Fruit fly (Drosophila melanogaster) whole organism, adult: Measurements from ENCODE around the gene CG8159.

ENCODE experiments used
- CG11617 ChIP-seq: fragments of 200-800 bp; sonication (Bioruptor generic); optimal IDR thresholded peaks from 2 replicates; lab custom pipeline; 2017; ENCODE audit warnings: mild to moderate bottlenecking, missing biosample characterization, missing genetic modification reagents, missing genetic modification characterization
- CG1620 ChIP-seq: fragments of 200-800 bp; sonication (Bioruptor generic); optimal IDR thresholded peaks from 2 replicates; lab custom pipeline; 2016; ENCODE audit warnings: missing biosample characterization, missing genetic modification characterization
- CG33017 ChIP-seq: fragments of 200-800 bp; sonication (Bioruptor generic); optimal IDR thresholded peaks from 2 replicates; lab custom pipeline; 2018; ENCODE audit warnings: missing biosample characterization, mild to moderate bottlenecking, missing genetic modification characterization, moderate library complexity
- CG7101 ChIP-seq: fragments of 200-800 bp; sonication (Bioruptor generic); optimal IDR thresholded peaks from 2 replicates; lab custom pipeline; 2018; ENCODE audit warnings: missing biosample characterization, mild to moderate bottlenecking, missing genetic modification characterization, moderate library complexity
- Clk ChIP-seq: fragments of 200-800 bp; sonication (Bioruptor generic); optimal IDR thresholded peaks from 2 replicates; lab custom pipeline; 2017; ENCODE audit warnings: missing biosample characterization, missing genetic modification characterization
- Crg-1 ChIP-seq: fragments of 200-800 bp; sonication (Bioruptor generic); optimal IDR thresholded peaks from 2 replicates; lab custom pipeline; 2016; ENCODE audit warnings: missing biosample characterization, missing genetic modification characterization
- Hr96 ChIP-seq: fragments of 200-800 bp; sonication (Bioruptor generic); optimal IDR thresholded peaks from 2 replicates; lab custom pipeline; 2016; ENCODE audit warnings: missing biosample characterization, missing genetic modification characterization
- Mnt ChIP-seq: fragments of 200-800 bp; sonication (Bioruptor generic); optimal IDR thresholded peaks from 2 replicates; lab custom pipeline; 2016; ENCODE audit warnings: missing biosample characterization, mild to moderate bottlenecking, missing genetic modification characterization
- bab1 ChIP-seq: fragments of 200-800 bp; sonication (Bioruptor generic); optimal IDR thresholded peaks from 3 replicates; lab custom pipeline; 2019; ENCODE audit warnings: missing biosample characterization, mild to moderate bottlenecking, missing genetic modification characterization, moderate library complexity
- cic ChIP-seq: fragments of 200-800 bp; sonication (Bioruptor generic); optimal IDR thresholded peaks from 2 replicates; lab custom pipeline; 2017; ENCODE audit warnings: missing biosample characterization, mild to moderate bottlenecking, missing genetic modification characterization, moderate library complexity
- kay ChIP-seq: fragments of 200-800 bp; sonication (Bioruptor generic); peaks from one replicate; lab custom pipeline; 2016; ENCODE audit warnings: missing biosample characterization, missing genetic modification characterization, borderline replicate concordance
- pad ChIP-seq: fragments of 200-800 bp; sonication (Bioruptor generic); optimal IDR thresholded peaks from 3 replicates; lab custom pipeline; 2017; ENCODE audit warnings: missing biosample characterization, missing genetic modification characterization, mild to moderate bottlenecking, moderate library complexity, missing genetic modification reagents
- tj ChIP-seq: fragments of 200-800 bp; sonication (Bioruptor generic); optimal IDR thresholded peaks from 3 replicates; lab custom pipeline; 2017; ENCODE audit warnings: missing biosample characterization, mild to moderate bottlenecking, missing genetic modification characterization, moderate library complexity
- toe ChIP-seq: fragments of 200-800 bp; sonication (Bioruptor generic); optimal IDR thresholded peaks from 2 replicates; lab custom pipeline; 2016; ENCODE audit warnings: missing biosample characterization, missing genetic modification characterization

DNA sequence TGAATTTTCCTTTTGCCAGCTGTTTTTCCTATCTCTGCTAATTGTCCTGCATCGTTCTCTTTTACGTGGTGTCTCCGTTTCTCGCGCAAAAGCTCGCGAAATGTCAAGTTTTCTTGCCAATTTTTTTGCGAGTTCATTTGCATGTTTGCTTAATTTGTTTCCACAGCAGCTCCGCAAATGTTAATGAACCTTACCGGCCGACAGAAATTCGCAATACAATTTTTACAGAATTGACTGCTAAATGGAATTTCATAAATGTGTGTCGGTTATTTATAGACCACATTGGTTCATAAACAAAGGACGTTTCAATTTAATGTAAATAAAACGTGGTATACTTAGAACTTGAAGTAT, 22.1 kb downstream of the CG8159 start:
- TF ChIP-seq pad (GFP tag; lab: Kevin White, UChicago): no peak
- TF ChIP-seq kay: no peak
- TF ChIP-seq toe (GFP tag; lab: Kevin White, UChicago): no peak
- TF ChIP-seq Hr96 (GFP tag; lab: Kevin White, UChicago): no peak
- no peak for TF ChIP-seq Clk (GFP tag; lab: Kevin White, UChicago)
- TF ChIP-seq CG33017 (tag; lab: Kevin White, UChicago): no peak
- TF ChIP-seq Mnt (GFP tag; lab: Kevin White, UChicago): no peak
- no peak for TF ChIP-seq Crg-1
- TF ChIP-seq bab1 (GFP tag; lab: Kevin White, UChicago): no peak
- TF ChIP-seq CG1620 (GFP tag; lab: Kevin White, UChicago): no peak
- no peak for TF ChIP-seq tj (GFP tag; lab: Kevin White, UChicago)
- TF ChIP-seq CG7101 (tag; lab: Kevin White, UChicago): no peak
- no peak for TF ChIP-seq cic
- TF ChIP-seq CG11617 (GFP tag; lab: Kevin White, UChicago): no peak
